Fruit fly (Drosophila melanogaster) whole organism, prepupa: ENCODE data around the gene eIF2Bbeta.
A peak's percentile ranks its signal among the peaks of the same experiment; 100 is the strongest.

Source experiments
- Blimp-1 ChIP-seq: fragments of 200-800 bp; sonication (Bioruptor generic); optimal IDR thresholded peaks from 3 replicates; lab custom pipeline; 2017; ENCODE audit warnings: missing biosample characterization, missing genetic modification characterization, mild to moderate bottlenecking, moderate library complexity, missing genetic modification reagents
- CG10631 ChIP-seq: fragments of 200-800 bp; sonication (Bioruptor generic); optimal IDR thresholded peaks from 2 replicates; lab custom pipeline; 2016; ENCODE audit warnings: missing biosample characterization, missing genetic modification characterization
- CG10669 ChIP-seq: fragments of 200-800 bp; sonication (Bioruptor generic); optimal IDR thresholded peaks from 3 replicates; lab custom pipeline; 2018; ENCODE audit warnings: missing biosample characterization, mild to moderate bottlenecking, missing genetic modification characterization, moderate library complexity
- CG11294 ChIP-seq: fragments of 200-800 bp; sonication (Bioruptor generic); IDR thresholded peaks from 2 replicates; pipeline ENCODE4 v1.3.6; 2022; ENCODE audit warnings: missing biosample characterization, missing genetic modification characterization
- CG11762 ChIP-seq: fragments of 200-800 bp; sonication (Bioruptor generic); optimal IDR thresholded peaks from 3 replicates; lab custom pipeline; 2016; ENCODE audit warnings: missing biosample characterization, missing genetic modification characterization; ENCODE audit not compliant: insufficient read depth
- CG11902 ChIP-seq: fragments of 200-800 bp; sonication (Bioruptor generic); optimal IDR thresholded peaks from 3 replicates; lab custom pipeline; 2016; ENCODE audit warnings: missing biosample characterization, missing genetic modification characterization
- CG15336 ChIP-seq: fragments of 200-800 bp; sonication (Bioruptor generic); IDR thresholded peaks from 2 replicates; pipeline ENCODE4 v1.3.6; 2022; ENCODE audit warnings: missing biosample characterization, missing genetic modification characterization
- CG1621 ChIP-seq: fragments of 200-800 bp; sonication (Bioruptor generic); optimal IDR thresholded peaks from 3 replicates; lab custom pipeline; 2018; ENCODE audit warnings: missing biosample characterization, mild to moderate bottlenecking, missing genetic modification characterization
- CG3032 ChIP-seq: fragments of 200-800 bp; optimal IDR thresholded peaks from 2 replicates; lab custom pipeline; 2019; ENCODE audit warnings: missing biosample characterization, mild to moderate bottlenecking, missing genetic modification characterization, moderate library complexity
- CG31627 ChIP-seq: fragments of 200-800 bp; sonication (Bioruptor generic); optimal IDR thresholded peaks from 3 replicates; lab custom pipeline; 2016; ENCODE audit warnings: missing biosample characterization, missing genetic modification characterization
- CG32006 ChIP-seq: fragments of 200-800 bp; sonication (Bioruptor generic); optimal IDR thresholded peaks from 3 replicates; lab custom pipeline; 2017; ENCODE audit warnings: missing biosample characterization, mild to moderate bottlenecking, missing genetic modification characterization
- CG34406 ChIP-seq: fragments of 200-800 bp; sonication (Bioruptor generic); optimal IDR thresholded peaks from 3 replicates; lab custom pipeline; 2016; ENCODE audit warnings: missing biosample characterization, missing genetic modification characterization
- CG3919 ChIP-seq: fragments of 200-800 bp; sonication (Bioruptor generic); optimal IDR thresholded peaks from 3 replicates; lab custom pipeline; 2016; ENCODE audit warnings: missing biosample characterization, missing genetic modification characterization
- CG4318 ChIP-seq: fragments of 200-800 bp; sonication (Bioruptor generic); optimal IDR thresholded peaks from 3 replicates; lab custom pipeline; 2017; ENCODE audit warnings: missing biosample characterization, mild to moderate bottlenecking, missing genetic modification characterization
- CG6163 ChIP-seq: fragments of 200-800 bp; sonication (Bioruptor generic); IDR thresholded peaks from 3 replicates; pipeline ENCODE4 v1.3.6; 2022; ENCODE audit warnings: missing biosample characterization, missing genetic modification characterization
- CG6276 ChIP-seq: fragments of 200-800 bp; sonication (Bioruptor generic); optimal IDR thresholded peaks from 2 replicates; lab custom pipeline; 2017; ENCODE audit warnings: missing biosample characterization, mild to moderate bottlenecking, missing genetic modification characterization
- CG6792 ChIP-seq: fragments of 200-800 bp; sonication (Bioruptor generic); optimal IDR thresholded peaks from 3 replicates; lab custom pipeline; 2016; ENCODE audit warnings: missing biosample characterization, missing genetic modification characterization
- CG6808 ChIP-seq: fragments of 200-800 bp; sonication (Bioruptor generic); optimal IDR thresholded peaks from 3 replicates; lab custom pipeline; 2017; ENCODE audit warnings: missing biosample characterization, missing genetic modification characterization, mild to moderate bottlenecking, moderate library complexity, missing genetic modification reagents
- CG6854 ChIP-seq: fragments of 200-800 bp; sonication (Bioruptor generic); optimal IDR thresholded peaks from 2 replicates; lab custom pipeline; 2017; ENCODE audit warnings: missing biosample characterization, mild to moderate bottlenecking, missing genetic modification characterization
- CG7368 ChIP-seq: fragments of 200-800 bp; sonication (Bioruptor generic); optimal IDR thresholded peaks from 3 replicates; lab custom pipeline; 2016; ENCODE audit warnings: missing biosample characterization, missing genetic modification characterization
- CG8119 ChIP-seq: fragments of 200-800 bp; sonication (Bioruptor generic); IDR thresholded peaks from 3 replicates; pipeline ENCODE4 v1.3.6; 2022; ENCODE audit warnings: missing biosample characterization, missing genetic modification characterization
- CG8319 ChIP-seq: fragments of 200-800 bp; sonication (Bioruptor generic); optimal IDR thresholded peaks from 3 replicates; lab custom pipeline; 2016; ENCODE audit warnings: missing biosample characterization, missing genetic modification characterization
- CG8632 ChIP-seq: fragments of 200-800 bp; sonication (Bioruptor generic); optimal IDR thresholded peaks from 3 replicates; lab custom pipeline; 2016; ENCODE audit warnings: missing biosample characterization, missing genetic modification characterization
- CG9139 ChIP-seq: fragments of 200-800 bp; sonication (Bioruptor generic); optimal IDR thresholded peaks from 3 replicates; lab custom pipeline; 2017; ENCODE audit warnings: missing biosample characterization, mild to moderate bottlenecking, missing genetic modification characterization
- Eip75B ChIP-seq: fragments of 200-800 bp; sonication (Bioruptor generic); optimal IDR thresholded peaks from 3 replicates; lab custom pipeline; 2016; ENCODE audit warnings: missing biosample characterization, missing genetic modification characterization
- Eip78C ChIP-seq: fragments of 200-800 bp; sonication (Bioruptor generic); peaks from one replicate; lab custom pipeline; 2016; ENCODE audit warnings: missing biosample characterization, missing genetic modification characterization
- Eip93F ChIP-seq: fragments of 200-800 bp; sonication (Bioruptor generic); optimal IDR thresholded peaks from 2 replicates; lab custom pipeline; 2016; ENCODE audit warnings: missing biosample characterization, mild to moderate bottlenecking, missing genetic modification characterization
- Ets21C ChIP-seq: fragments of 200-800 bp; sonication (Bioruptor generic); optimal IDR thresholded peaks from 3 replicates; lab custom pipeline; 2016; ENCODE audit warnings: missing biosample characterization, missing genetic modification characterization
- Ets96B ChIP-seq: fragments of 200-800 bp; optimal IDR thresholded peaks from 2 replicates; lab custom pipeline; 2019; ENCODE audit warnings: missing biosample characterization, mild to moderate bottlenecking, missing genetic modification characterization, moderate library complexity
- Gug ChIP-seq: fragments of 200-800 bp; sonication (Bioruptor generic); IDR thresholded peaks from 2 replicates; pipeline ENCODE4 v1.3.6; 2022; ENCODE audit warnings: missing biosample characterization, missing genetic modification characterization
- Hr38 ChIP-seq: sonication (Bioruptor generic); optimal IDR thresholded peaks from 2 replicates; lab custom pipeline; 2016; ENCODE audit warnings: missing biosample characterization, missing genetic modification characterization
- Hr39 ChIP-seq: fragments of 200-800 bp; sonication (Bioruptor generic); optimal IDR thresholded peaks from 2 replicates; lab custom pipeline; 2016; ENCODE audit warnings: missing biosample characterization, missing genetic modification characterization
- Hr4 ChIP-seq: fragments of 200-800 bp; sonication (Bioruptor generic); optimal IDR thresholded peaks from 3 replicates; lab custom pipeline; 2016; ENCODE audit warnings: missing biosample characterization, missing genetic modification characterization
- Lpt ChIP-seq: fragments of 200-800 bp; sonication (Bioruptor generic); optimal IDR thresholded peaks from 3 replicates; lab custom pipeline; 2016; ENCODE audit warnings: missing biosample characterization, missing genetic modification characterization
- Met ChIP-seq: fragments of 200-800 bp; sonication (Bioruptor generic); optimal IDR thresholded peaks from 3 replicates; lab custom pipeline; 2016; ENCODE audit warnings: missing biosample characterization, missing genetic modification characterization
- OdsH ChIP-seq: fragments of 200-800 bp; sonication (Bioruptor generic); optimal IDR thresholded peaks from 3 replicates; lab custom pipeline; 2016; ENCODE audit warnings: missing biosample characterization, missing genetic modification characterization
- Smox ChIP-seq: fragments of 200-800 bp; sonication (Bioruptor generic); optimal IDR thresholded peaks from 3 replicates; lab custom pipeline; 2016; ENCODE audit warnings: missing biosample characterization, missing genetic modification characterization
- Sox102F ChIP-seq: fragments of 200-800 bp; sonication (Bioruptor generic); optimal IDR thresholded peaks from 2 replicates; lab custom pipeline; 2016; ENCODE audit warnings: missing biosample characterization, mild to moderate bottlenecking, missing genetic modification characterization
- Sox14 ChIP-seq: fragments of 200-800 bp; sonication (Bioruptor generic); optimal IDR thresholded peaks from 3 replicates; lab custom pipeline; 2016; ENCODE audit warnings: missing biosample characterization, missing genetic modification characterization
- acj6 ChIP-seq: fragments of 200-800 bp; sonication (Bioruptor generic); optimal IDR thresholded peaks from 3 replicates; lab custom pipeline; 2016; ENCODE audit warnings: missing biosample characterization, missing genetic modification characterization
- cyc ChIP-seq: fragments of 200-800 bp; sonication (Bioruptor generic); optimal IDR thresholded peaks from 3 replicates; lab custom pipeline; 2016; ENCODE audit warnings: missing biosample characterization, missing genetic modification characterization
- dsx ChIP-seq: fragments of 200-800 bp; optimal IDR thresholded peaks from 3 replicates; lab custom pipeline; 2019; ENCODE audit warnings: missing biosample characterization, mild to moderate bottlenecking, missing genetic modification characterization, moderate library complexity; ENCODE audit not compliant: poor library complexity, severe bottlenecking
- eg ChIP-seq: fragments of 200-800 bp; sonication (Bioruptor generic); IDR thresholded peaks from 3 replicates; pipeline ENCODE4 v1.3.6; 2022; ENCODE audit warnings: missing biosample characterization, missing genetic modification characterization
- fd59A ChIP-seq: fragments of 200-800 bp; sonication (Bioruptor generic); optimal IDR thresholded peaks from 2 replicates; lab custom pipeline; 2017; ENCODE audit warnings: missing biosample characterization, mild to moderate bottlenecking, missing genetic modification characterization, missing genetic modification reagents
- fd85E ChIP-seq: fragments of 200-800 bp; sonication (Bioruptor generic); optimal IDR thresholded peaks from 3 replicates; lab custom pipeline; 2016; ENCODE audit warnings: missing biosample characterization, missing genetic modification characterization
- fkh ChIP-seq: fragments of 200-800 bp; sonication (Bioruptor generic); optimal IDR thresholded peaks from 3 replicates; lab custom pipeline; 2017; ENCODE audit warnings: missing biosample characterization, mild to moderate bottlenecking, missing genetic modification characterization, moderate library complexity
- net ChIP-seq: fragments of 200-800 bp; sonication (Bioruptor generic); optimal IDR thresholded peaks from 3 replicates; lab custom pipeline; 2016; ENCODE audit warnings: missing biosample characterization, missing genetic modification characterization
- pdm3 ChIP-seq: fragments of 200-800 bp; sonication (Bioruptor generic); optimal IDR thresholded peaks from 3 replicates; lab custom pipeline; 2016; ENCODE audit warnings: missing biosample characterization, missing genetic modification characterization
- salr ChIP-seq, 2 experiments: fragments of 200-800 bp; sonication (Bioruptor generic); optimal IDR thresholded peaks; 3 replicates each; lab custom pipeline; 2016 to 2018; ENCODE audit warnings: missing biosample characterization in 2 of 2, missing genetic modification characterization in 2 of 2, mild to moderate bottlenecking in 1 of 2
- spab ChIP-seq: fragments of 200-800 bp; sonication (Bioruptor generic); optimal IDR thresholded peaks from 2 replicates; lab custom pipeline; 2017; ENCODE audit warnings: missing biosample characterization, mild to moderate bottlenecking, missing genetic modification characterization, missing genetic modification reagents
- ss ChIP-seq, 2 experiments: fragments of 200-800 bp; sonication (Bioruptor generic); optimal IDR thresholded peaks; 2 replicates in 1 of 2; 3 replicates in 1 of 2; lab custom pipeline; 2017 to 2018; ENCODE audit warnings: mild to moderate bottlenecking in 2 of 2, missing biosample characterization in 2 of 2, missing genetic modification characterization in 2 of 2, moderate library complexity in 1 of 2
- svp ChIP-seq: fragments of 200-800 bp; sonication (Bioruptor generic); peaks from one replicate; lab custom pipeline; 2016; ENCODE audit warnings: missing biosample characterization, missing genetic modification characterization
- vri ChIP-seq: fragments of 200-800 bp; sonication (Bioruptor generic); optimal IDR thresholded peaks from 3 replicates; lab custom pipeline; 2016; ENCODE audit warnings: missing biosample characterization, mild to moderate bottlenecking, missing genetic modification characterization

The eIF2Bbeta gene

DNA sequence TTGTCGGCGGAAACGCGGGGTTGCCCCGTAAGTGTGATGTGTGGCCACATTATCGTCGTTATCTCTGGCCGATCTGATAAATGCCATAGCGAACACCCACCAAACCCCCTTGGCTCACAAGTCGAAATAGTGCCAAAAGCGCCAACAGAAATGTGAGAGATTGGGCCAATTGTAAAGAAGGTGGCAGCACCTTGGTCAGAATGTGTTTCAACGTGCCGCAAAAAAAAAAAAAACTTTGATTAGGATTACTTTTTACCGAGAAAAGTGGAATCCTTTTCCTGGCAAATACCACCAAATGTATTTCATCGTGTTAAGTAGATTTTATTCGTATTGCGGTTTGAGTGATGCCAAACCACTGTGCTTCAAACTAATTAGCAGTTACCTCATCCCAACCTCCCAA is 38.6 kb downstream of the eIF2Bbeta start:
- TF ChIP-seq OdsH (GFP tag; lab: Kevin White, UChicago) = peak; percentile 37
- no peak for TF ChIP-seq spab (GFP tag; lab: Kevin White, UChicago)
- no peak for TF ChIP-seq fd85E (GFP tag; lab: Kevin White, UChicago)
- TF ChIP-seq CG32006 (GFP tag; lab: Kevin White, UChicago) = peak; percentile 48
- peak; percentile 28 for TF ChIP-seq net (GFP tag; lab: Kevin White, UChicago)
- peak; percentile 42 for TF ChIP-seq Gug
- TF ChIP-seq Eip75B (GFP tag; lab: Kevin White, UChicago) = no peak
- peak; percentile 43 for TF ChIP-seq acj6 (GFP tag; lab: Kevin White, UChicago)
- TF ChIP-seq dsx (GFP tag; lab: Kevin White, UChicago) = no peak
- TF ChIP-seq Sox102F = peak; percentile 24
- TF ChIP-seq CG34406 = peak; percentile 28
- no peak for TF ChIP-seq Blimp-1 (GFP tag; lab: Kevin White, UChicago)
- TF ChIP-seq eg (GFP tag; lab: Robert Waterston, UW) = peak; percentile 81
- peak; percentile 23; the same call in 1 of the 3 replicates for TF ChIP-seq CG8119 (GFP tag; lab: Robert Waterston, UW)
- no peak for TF ChIP-seq CG9139 (GFP tag; lab: Kevin White, UChicago)
- TF ChIP-seq CG7368 (GFP tag; lab: Kevin White, UChicago) = no peak
- peak; percentile 61 for TF ChIP-seq Hr39 (GFP tag; lab: Kevin White, UChicago)
- peak; percentile 29 for TF ChIP-seq vri (GFP tag; lab: Kevin White, UChicago)
- peak; percentile 6 for TF ChIP-seq CG6792
- no peak for TF ChIP-seq svp
- TF ChIP-seq CG11294 = peak; percentile 55
- TF ChIP-seq CG6163 = peak; percentile 66
- no peak for TF ChIP-seq CG4318
- no peak for TF ChIP-seq CG10631
- no peak for TF ChIP-seq CG8319 (GFP tag; lab: Kevin White, UChicago)
- TF ChIP-seq CG6854 (GFP tag; lab: Kevin White, UChicago) = no peak
- TF ChIP-seq CG15336 = no peak
- TF ChIP-seq CG6276 (GFP tag; lab: Kevin White, UChicago) = no peak
- TF ChIP-seq CG6808 (GFP tag; lab: Kevin White, UChicago) = no peak
- no peak for TF ChIP-seq Ets96B
- TF ChIP-seq fkh = no peak
- TF ChIP-seq Eip93F = no peak
- TF ChIP-seq salr (GFP tag; optimal IDR thresholded peaks at IDR 0.05; lab: Kevin White, UChicago) = no peak
- peak; percentile 24 for TF ChIP-seq Sox14
- peak; percentile 51 for TF ChIP-seq CG31627 (GFP tag; lab: Kevin White, UChicago)
- peak; percentile 23 for TF ChIP-seq Ets21C (GFP tag; lab: Kevin White, UChicago)
- peak; percentile 68 for TF ChIP-seq Eip78C (GFP tag; lab: Kevin White, UChicago)
- no peak for TF ChIP-seq Lpt (GFP tag; lab: Kevin White, UChicago)
- TF ChIP-seq fd59A = no peak
- peak; percentile 16 for TF ChIP-seq CG3919 (GFP tag; lab: Kevin White, UChicago)
- no peak for TF ChIP-seq CG8632 (GFP tag; lab: Kevin White, UChicago)
- peak; percentile 5 for TF ChIP-seq Smox (GFP tag; lab: Kevin White, UChicago)
- TF ChIP-seq pdm3 (GFP tag; lab: Kevin White, UChicago) = peak; percentile 46
- peak; percentile 26 for TF ChIP-seq cyc (GFP tag; lab: Kevin White, UChicago)
- TF ChIP-seq Hr38 = no peak
- TF ChIP-seq CG1621 (tag; lab: Kevin White, UChicago) = no peak
- TF ChIP-seq CG3032 (tag; lab: Kevin White, UChicago) = no peak
- TF ChIP-seq CG10669 (GFP tag; lab: Kevin White, UChicago) = no peak
- peak; percentile 34 for TF ChIP-seq Met (GFP tag; lab: Kevin White, UChicago)
- TF ChIP-seq CG11902 = no peak
- no peak for TF ChIP-seq ss (GFP tag; optimal IDR thresholded peaks at IDR 0.05; lab: Kevin White, UChicago)
- TF ChIP-seq Hr4 = peak; percentile 50
- no peak for TF ChIP-seq CG11762 (GFP tag; lab: Kevin White, UChicago)
